Fruit fly (Drosophila melanogaster) whole organism, embryonic: Measurements from ENCODE around the gene CG2493.

Source experiments
- ATbp ChIP-seq: fragments of 200-800 bp; sonication (Bioruptor generic); optimal IDR thresholded peaks from 2 replicates; lab custom pipeline; 2017; ENCODE audit warnings: missing biosample characterization, mild to moderate bottlenecking, missing genetic modification characterization, missing genetic modification reagents
- Abd-B ChIP-seq: fragments of 200-800 bp; sonication (Bioruptor generic); optimal IDR thresholded peaks from 2 replicates; lab custom pipeline; 2018; ENCODE audit warnings: missing biosample characterization, mild to moderate bottlenecking, missing genetic modification characterization, moderate library complexity
- Awh ChIP-seq: fragments of 200-800 bp; sonication (Bioruptor generic); IDR thresholded peaks from 2 replicates; pipeline ENCODE4, ENCODE4 v1.3.6; 2022; ENCODE audit warnings: missing biosample characterization, missing genetic modification characterization
- CG10979 ChIP-seq: fragments of 200-800 bp; sonication (Bioruptor generic); optimal IDR thresholded peaks from 2 replicates; lab custom pipeline; 2018; ENCODE audit warnings: missing biosample characterization, mild to moderate bottlenecking, missing genetic modification characterization, moderate library complexity
- CG11504 ChIP-seq: fragments of 200-800 bp; sonication (Bioruptor generic); optimal IDR thresholded peaks from 3 replicates; lab custom pipeline; 2019; ENCODE audit warnings: missing biosample characterization, mild to moderate bottlenecking, missing genetic modification characterization, moderate library complexity
- CG13894 ChIP-seq: fragments of 200-800 bp; sonication (Bioruptor generic); optimal IDR thresholded peaks from 3 replicates; lab custom pipeline; 2018; ENCODE audit warnings: missing biosample characterization, mild to moderate bottlenecking, missing genetic modification characterization, moderate library complexity
- CG15696 ChIP-seq: fragments of 200-800 bp; sonication (Bioruptor generic); optimal IDR thresholded peaks from 2 replicates; lab custom pipeline; 2019; ENCODE audit warnings: missing biosample characterization, mild to moderate bottlenecking, missing genetic modification characterization, moderate library complexity
- CG30431 ChIP-seq: fragments of 200-800 bp; sonication (Bioruptor generic); optimal IDR thresholded peaks from 2 replicates; lab custom pipeline; 2017; ENCODE audit warnings: missing biosample characterization, missing genetic modification characterization
- CG3407 ChIP-seq: fragments of 200-800 bp; sonication (Bioruptor generic); optimal IDR thresholded peaks from 2 replicates; lab custom pipeline; 2018; ENCODE audit warnings: missing biosample characterization, mild to moderate bottlenecking, missing genetic modification characterization
- CG8089 ChIP-seq: fragments of 200-800 bp; sonication (Bioruptor generic); optimal IDR thresholded peaks from 3 replicates; lab custom pipeline; 2016; ENCODE audit warnings: missing biosample characterization, missing genetic modification characterization
- CG8290 ChIP-seq, 3 experiments: fragments of 200-800 bp; sonication (Bioruptor generic); optimal IDR thresholded peaks; 2 replicates each; lab custom pipeline; 2016 to 2019; ENCODE audit warnings: missing biosample characterization in 3 of 3, missing genetic modification characterization in 3 of 3, mild to moderate bottlenecking in 2 of 3, moderate library complexity in 1 of 3
- CG8388 ChIP-seq: fragments of 200-800 bp; sonication (Bioruptor generic); optimal IDR thresholded peaks from 2 replicates; lab custom pipeline; 2019; ENCODE audit warnings: missing biosample characterization, mild to moderate bottlenecking, missing genetic modification characterization, moderate library complexity
- Camta ChIP-seq: fragments of 200-800 bp; sonication (Bioruptor generic); optimal IDR thresholded peaks from 2 replicates; lab custom pipeline; 2016; ENCODE audit warnings: missing biosample characterization, missing genetic modification characterization
- D19B ChIP-seq: fragments of 200-800 bp; sonication (Bioruptor generic); optimal IDR thresholded peaks from 2 replicates; lab custom pipeline; 2017; ENCODE audit warnings: missing biosample characterization, mild to moderate bottlenecking, missing genetic modification characterization
- Dad ChIP-seq: fragments of 200-800 bp; sonication (Bioruptor generic); optimal IDR thresholded peaks from 3 replicates; lab custom pipeline; 2016; ENCODE audit warnings: missing biosample characterization, missing genetic modification characterization
- Dek ChIP-seq: fragments of 200-800 bp; sonication (Bioruptor generic); optimal IDR thresholded peaks from 3 replicates; lab custom pipeline; 2019; ENCODE audit warnings: missing biosample characterization, mild to moderate bottlenecking, missing genetic modification characterization, moderate library complexity
- Dip3 ChIP-seq: fragments of 200-800 bp; sonication (Bioruptor generic); optimal IDR thresholded peaks from 3 replicates; lab custom pipeline; 2016; ENCODE audit warnings: missing biosample characterization, missing genetic modification characterization
- Drgx ChIP-seq: fragments of 200-800 bp; sonication (Bioruptor generic); IDR thresholded peaks from 2 replicates; pipeline ENCODE4 v1.3.6; 2022; ENCODE audit warnings: missing biosample characterization, missing genetic modification characterization
- ERR ChIP-seq: fragments of 200-800 bp; sonication (Bioruptor generic); optimal IDR thresholded peaks from 2 replicates; lab custom pipeline; 2016; ENCODE audit warnings: missing biosample characterization, missing genetic modification characterization
- Ets65A ChIP-seq: fragments of 200-800 bp; sonication (Bioruptor generic); peaks from one replicate; lab custom pipeline; 2016; ENCODE audit warnings: missing biosample characterization, missing genetic modification characterization
- HLH3B ChIP-seq: fragments of 200-800 bp; sonication (Bioruptor generic); IDR thresholded peaks from 2 replicates; pipeline ENCODE4 v1.3.6; 2022; ENCODE audit warnings: missing biosample characterization, missing genetic modification characterization
- Lim3 ChIP-seq: fragments of 200-800 bp; sonication (Bioruptor generic); IDR thresholded peaks from 2 replicates; pipeline ENCODE4 v1.3.6; 2022; ENCODE audit warnings: missing biosample characterization, missing genetic modification characterization
- MTF-1 ChIP-seq: fragments of 200-800 bp; sonication (Bioruptor generic); optimal IDR thresholded peaks from 2 replicates; lab custom pipeline; 2018; ENCODE audit warnings: missing biosample characterization, mild to moderate bottlenecking, missing genetic modification characterization, borderline replicate concordance
- Med ChIP-seq: fragments of 200-800 bp; sonication (Bioruptor generic); peaks from one replicate; lab custom pipeline; 2016; ENCODE audit warnings: missing biosample characterization, missing genetic modification characterization, mild to moderate bottlenecking, inconsistent platforms, moderate library complexity
- Oaz ChIP-seq: fragments of 200-800 bp; sonication (Bioruptor generic); IDR thresholded peaks from 2 replicates; pipeline ENCODE4 v1.3.6; 2022; ENCODE audit warnings: missing biosample characterization, missing genetic modification characterization
- Rx ChIP-seq: fragments of 200-800 bp; sonication (Bioruptor generic); IDR thresholded peaks from 2 replicates; pipeline ENCODE4 v1.3.6; 2022; ENCODE audit warnings: missing biosample characterization, missing genetic modification characterization
- Xrp1 ChIP-seq: fragments of 200-800 bp; sonication (Bioruptor generic); IDR thresholded peaks from 2 replicates; pipeline ENCODE4 v1.3.6; 2022; ENCODE audit warnings: missing biosample characterization, missing genetic modification characterization
- abd-A ChIP-seq: fragments of 200-800 bp; sonication (Bioruptor generic); optimal IDR thresholded peaks from 3 replicates; lab custom pipeline; 2019; ENCODE audit warnings: missing biosample characterization, mild to moderate bottlenecking, missing genetic modification characterization, moderate library complexity
- bsh ChIP-seq, 2 experiments: fragments of 200-800 bp; sonication (Bioruptor generic); optimal IDR thresholded peaks; 2 replicates each; lab custom pipeline; 2017 to 2018; ENCODE audit warnings: mild to moderate bottlenecking in 2 of 2, missing biosample characterization in 2 of 2, missing genetic modification characterization in 2 of 2, moderate library complexity in 1 of 2
- chn ChIP-seq: fragments of 200-800 bp; sonication (Bioruptor generic); optimal IDR thresholded peaks from 2 replicates; lab custom pipeline; 2016; ENCODE audit warnings: missing biosample characterization, missing genetic modification characterization
- ci ChIP-seq: fragments of 200-800 bp; sonication (Bioruptor generic); IDR thresholded peaks from 3 replicates; pipeline ENCODE4 v1.3.6; 2022; ENCODE audit warnings: missing biosample characterization, missing genetic modification characterization
- ewg ChIP-seq: fragments of 200-800 bp; sonication (Bioruptor generic); optimal IDR thresholded peaks from 3 replicates; lab custom pipeline; 2017; ENCODE audit warnings: mild to moderate bottlenecking, missing biosample characterization, missing genetic modification reagents, missing genetic modification characterization
- fd64A ChIP-seq: fragments of 200-800 bp; sonication (Bioruptor generic); optimal IDR thresholded peaks from 3 replicates; lab custom pipeline; 2018; ENCODE audit warnings: missing biosample characterization, mild to moderate bottlenecking, missing genetic modification characterization
- fru ChIP-seq: fragments of >200 bp; optimal IDR thresholded peaks from 2 replicates; lab custom pipeline; 2017
- gt ChIP-seq: fragments of 200-800 bp; sonication (Bioruptor generic); IDR thresholded peaks from 2 replicates; pipeline ENCODE4 v1.3.6; 2022; ENCODE audit warnings: missing biosample characterization, missing genetic modification characterization
- hkb ChIP-seq, 2 experiments: fragments of 200-800 bp in 1 of 2; fragments of >200 bp in 1 of 2; sonication (Bioruptor generic) in 1 of 2; IDR thresholded peaks in 1 of 2; optimal IDR thresholded peaks in 1 of 2; 2 replicates each; pipeline versions ENCODE4 v1.3.6 to Lab custom; 2017 to 2022; ENCODE audit warnings: missing biosample characterization in 1 of 2, missing genetic modification characterization in 1 of 2
- lbe ChIP-seq: fragments of 200-800 bp; sonication (Bioruptor generic); optimal IDR thresholded peaks from 2 replicates; lab custom pipeline; 2016; ENCODE audit warnings: missing biosample characterization, mild to moderate bottlenecking, missing genetic modification characterization
- lov ChIP-seq, 2 experiments: fragments of 200-800 bp in 1 of 2; fragments of >200 bp in 1 of 2; sonication (Bioruptor generic) in 1 of 2; IDR thresholded peaks in 1 of 2; optimal IDR thresholded peaks in 1 of 2; 2 replicates in 1 of 2; 3 replicates in 1 of 2; pipeline versions ENCODE4 v1.3.6 to Lab custom; 2017 to 2022; ENCODE audit warnings: missing biosample characterization in 1 of 2, missing genetic modification characterization in 1 of 2
- onecut ChIP-seq: fragments of 200-800 bp; sonication (Bioruptor generic); IDR thresholded peaks from 2 replicates; pipeline ENCODE4 v1.3.6; 2022; ENCODE audit warnings: missing biosample characterization, missing genetic modification characterization
- pan ChIP-seq, 4 experiments: fragments of >200 bp in 3 of 4; fragments of 200-800 bp in 1 of 4; sonication (Bioruptor generic) in 1 of 4; optimal IDR thresholded peaks in 3 of 4; IDR thresholded peaks in 1 of 4; 2 replicates each; pipeline versions ENCODE4 v1.3.6 to Lab custom; 2017 to 2022; ENCODE audit warnings: missing biosample characterization in 2 of 4, missing genetic modification characterization in 2 of 4, mixed read lengths in 1 of 4
- pros ChIP-seq: fragments of 200-800 bp; sonication (Bioruptor generic); optimal IDR thresholded peaks from 3 replicates; lab custom pipeline; 2019; ENCODE audit warnings: missing biosample characterization, mild to moderate bottlenecking, missing genetic modification characterization, moderate library complexity
- sc ChIP-seq, 3 experiments: fragments of >200 bp in 2 of 3; fragments of 200-800 bp in 1 of 3; sonication (Bioruptor generic) in 1 of 3; optimal IDR thresholded peaks; 2 replicates in 2 of 3; 3 replicates in 1 of 3; lab custom pipeline; 2017; ENCODE audit warnings: mild to moderate bottlenecking in 1 of 3, missing biosample characterization in 1 of 3, missing genetic modification characterization in 1 of 3, missing genetic modification reagents in 1 of 3
- schlank ChIP-seq: fragments of 200-800 bp; sonication (Bioruptor generic); optimal IDR thresholded peaks from 2 replicates; lab custom pipeline; 2018; ENCODE audit warnings: missing biosample characterization, mild to moderate bottlenecking, missing genetic modification characterization
- sob ChIP-seq: fragments of 200-800 bp; sonication (Bioruptor generic); IDR thresholded peaks from 2 replicates; pipeline ENCODE4 v1.3.6; 2022; ENCODE audit warnings: missing biosample characterization, missing genetic modification characterization
- vvl ChIP-seq: fragments of 200-800 bp; sonication (Bioruptor generic); IDR thresholded peaks from 2 replicates; pipeline ENCODE4 v1.3.6; 2022; ENCODE audit warnings: missing biosample characterization, missing genetic modification characterization
- z ChIP-seq: fragments of 200-800 bp; sonication (Bioruptor generic); IDR thresholded peaks from 3 replicates; pipeline ENCODE4 v1.3.6; 2022; ENCODE audit warnings: missing biosample characterization, missing genetic modification characterization

Gene CG2493

dm6 chr2L:20434779-20435178, 28.5 kb downstream of the CG2493 start:
- TF ChIP-seq Drgx (GFP tag; lab: Robert Waterston, UW) (peak; percentile 30; the same call in 1 of the 2 replicates), Dip3 (GFP tag; lab: Kevin White, UChicago) (no peak)

- TF ChIP-seq Ets65A (GFP tag; lab: Kevin White, UChicago): peak; percentile 48
- TF ChIP-seq sob: no peak
- no peak for TF ChIP-seq lov (optimal IDR thresholded peaks at IDR 0.05; lab: Kevin White, UChicago)
- TF ChIP-seq lov (GFP tag; IDR thresholded peaks at IDR 0.05; lab: Robert Waterston, UW): 0 out of 3 replicates have a peak, but pooled peaks have one; percentile 18
- no peak for TF ChIP-seq Camta (GFP tag; lab: Kevin White, UChicago)
- no peak for TF ChIP-seq Dek (tag; lab: Kevin White, UChicago)
- TF ChIP-seq chn (GFP tag; lab: Kevin White, UChicago): no peak
- TF ChIP-seq Lim3 (GFP tag; lab: Robert Waterston, UW): no peak
- TF ChIP-seq CG10979 (tag; lab: Kevin White, UChicago): no peak
- TF ChIP-seq gt: no peak
- TF ChIP-seq HLH3B (GFP tag; lab: Robert Waterston, UW): peak; percentile 25; the same call in 1 of the 2 replicates
- no peak for TF ChIP-seq abd-A (tag; lab: Kevin White, UChicago)
- peak; percentile 46 for TF ChIP-seq ERR (GFP tag; lab: Kevin White, UChicago)
- no peak for TF ChIP-seq sc (optimal IDR thresholded peaks at IDR 0.05; lab: Kevin White, UChicago)
- TF ChIP-seq sc (GFP tag; optimal IDR thresholded peaks at IDR 0.05; lab: Kevin White, UChicago): peak; percentile 14
- TF ChIP-seq MTF-1 (GFP tag; lab: Kevin White, UChicago): no peak
- TF ChIP-seq CG8388 (GFP tag; lab: Kevin White, UChicago): no peak
- no peak for TF ChIP-seq fd64A (GFP tag; lab: Kevin White, UChicago)
- TF ChIP-seq bsh (GFP tag; optimal IDR thresholded peaks at IDR 0.05; lab: Kevin White, UChicago): peak in 1 of 2 experiments; percentile 5
- TF ChIP-seq hkb (optimal IDR thresholded peaks at IDR 0.05; lab: Kevin White, UChicago): no peak
- TF ChIP-seq hkb (GFP tag; IDR thresholded peaks at IDR 0.05; lab: Robert Waterston, UW): 0 out of 2 replicates have a peak, but pooled peaks have one; percentile 12
- TF ChIP-seq onecut (GFP tag; lab: Robert Waterston, UW): no peak
- no peak for TF ChIP-seq D19B (GFP tag; lab: Kevin White, UChicago)
- peak; percentile 28; the same call in 1 of the 2 replicates for TF ChIP-seq Xrp1 (GFP tag; lab: Robert Waterston, UW)
- no peak for TF ChIP-seq CG13894
- no peak for TF ChIP-seq CG30431 (GFP tag; lab: Kevin White, UChicago)
- peak; percentile 32 for TF ChIP-seq ATbp
- no peak for TF ChIP-seq Dad (GFP tag; lab: Kevin White, UChicago)
- 0 out of 3 replicates have a peak, but pooled peaks have one; percentile 7 for TF ChIP-seq z (GFP tag; lab: Robert Waterston, UW)
- no peak for TF ChIP-seq CG11504 (tag; lab: Kevin White, UChicago)
- TF ChIP-seq Awh (GFP tag; lab: Robert Waterston, UW): 0 out of 2 replicates have a peak, but pooled peaks have one; percentile 22
- no peak for TF ChIP-seq pros (GFP tag; lab: Kevin White, UChicago)
- TF ChIP-seq schlank (tag; lab: Kevin White, UChicago): no peak
- TF ChIP-seq Abd-B (GFP tag; lab: Kevin White, UChicago): no peak
- 0 out of 3 replicates have a peak, but pooled peaks have one; percentile 38 for TF ChIP-seq ci (GFP tag; lab: Robert Waterston, UW)
- TF ChIP-seq pan (optimal IDR thresholded peaks at IDR 0.05; lab: Kevin White, UChicago): no peak
- TF ChIP-seq pan (GFP tag; optimal IDR thresholded peaks at IDR 0.05 in 1 of 2, IDR thresholded peaks at IDR 0.05 in 1 of 2): no peak
- no peak for TF ChIP-seq Rx
- no peak for TF ChIP-seq ewg
- no peak for TF ChIP-seq CG8089 (GFP tag; lab: Kevin White, UChicago)
- no peak for TF ChIP-seq CG8290 (GFP tag; optimal IDR thresholded peaks at IDR 0.05; lab: Kevin White, UChicago)
- peak in 1 of 2 experiments; percentile 28 for TF ChIP-seq CG8290 (tag; optimal IDR thresholded peaks at IDR 0.05; lab: Kevin White, UChicago)
- TF ChIP-seq fru (lab: Kevin White, UChicago): no peak
- peak; percentile 49 for TF ChIP-seq Med (GFP tag; lab: Kevin White, UChicago)
- TF ChIP-seq CG15696: no peak
- TF ChIP-seq Oaz (GFP tag; lab: Robert Waterston, UW): 0 out of 2 replicates have a peak, but pooled peaks have one; percentile 6
- TF ChIP-seq CG3407 (GFP tag; lab: Kevin White, UChicago): peak; percentile 29
- TF ChIP-seq lbe (GFP tag; lab: Kevin White, UChicago): no peak
- TF ChIP-seq vvl (GFP tag; lab: Robert Waterston, UW): 0 out of 2 replicates have a peak, but pooled peaks have one; percentile 6
These were observed 32.0 kb downstream of the CG2493 start for dm6 chr2L:20431210-20431609.
